Fruit fly (Drosophila melanogaster) whole organism, embryonic: Measurements from ENCODE around the gene CG8420.
A peak's percentile ranks its signal among the peaks of the same experiment; 100 is the strongest.
"Not testable (repeated sequence)": the region's sequence is repeated elsewhere in the genome, so short reads cannot be mapped to it uniquely, and the experiment has no call there.

Source experiments
- CG10543 ChIP-seq: fragments of 200-800 bp; sonication (Bioruptor generic); optimal IDR thresholded peaks from 3 replicates; lab custom pipeline; 2017; ENCODE audit warnings: missing biosample characterization, mild to moderate bottlenecking, missing genetic modification characterization, moderate library complexity
- CG13123 ChIP-seq: fragments of 200-800 bp; sonication (Bioruptor generic); optimal IDR thresholded peaks from 2 replicates; lab custom pipeline; 2016; ENCODE audit warnings: missing biosample characterization, missing genetic modification characterization
- CG17361 ChIP-seq: fragments of 200-800 bp; sonication (Bioruptor generic); IDR thresholded peaks from 3 replicates; pipeline ENCODE4 v1.3.6; 2022; ENCODE audit warnings: missing biosample characterization, missing genetic modification characterization
- CG17385 ChIP-seq: fragments of 200-800 bp; sonication (Bioruptor generic); optimal IDR thresholded peaks from 3 replicates; lab custom pipeline; 2018; ENCODE audit warnings: missing biosample characterization, mild to moderate bottlenecking, missing genetic modification characterization
- CG1832 ChIP-seq: fragments of 200-800 bp; sonication (Bioruptor generic); optimal IDR thresholded peaks from 2 replicates; lab custom pipeline; 2017; ENCODE audit warnings: missing biosample characterization, mild to moderate bottlenecking, missing genetic modification characterization, inconsistent platforms
- CG3065 ChIP-seq: fragments of 200-800 bp; sonication (Bioruptor generic); optimal IDR thresholded peaks from 2 replicates; lab custom pipeline; 2016; ENCODE audit warnings: missing biosample characterization, missing genetic modification characterization
- CG3281 ChIP-seq: fragments of 200-800 bp; sonication (Bioruptor generic); optimal IDR thresholded peaks from 3 replicates; lab custom pipeline; 2017; ENCODE audit warnings: missing biosample characterization, mild to moderate bottlenecking, missing genetic modification characterization
- CG4360 ChIP-seq: fragments of 200-800 bp; sonication (Bioruptor generic); IDR thresholded peaks from 2 replicates; pipeline ENCODE4 v1.3.6; 2022; ENCODE audit warnings: missing biosample characterization, missing genetic modification characterization
- CG8478 ChIP-seq: fragments of >200 bp; optimal IDR thresholded peaks from 2 replicates; lab custom pipeline; 2018
- CTCF ChIP-seq: fragments of 200-800 bp; sonication (Bioruptor generic); optimal IDR thresholded peaks from 2 replicates; lab custom pipeline; 2017; ENCODE audit warnings: missing biosample characterization, mild to moderate bottlenecking, missing genetic modification characterization, moderate library complexity
- D19A ChIP-seq: fragments of 200-800 bp; optimal IDR thresholded peaks from 3 replicates; lab custom pipeline; 2019; ENCODE audit warnings: missing biosample characterization, mild to moderate bottlenecking, missing genetic modification characterization, moderate library complexity
- Deaf1 ChIP-seq: fragments of 200-800 bp; optimal IDR thresholded peaks from 3 replicates; lab custom pipeline; 2019; ENCODE audit warnings: missing biosample characterization, mild to moderate bottlenecking, missing genetic modification characterization, moderate library complexity
- Drgx ChIP-seq: fragments of 200-800 bp; sonication (Bioruptor generic); IDR thresholded peaks from 2 replicates; pipeline ENCODE4 v1.3.6; 2022; ENCODE audit warnings: missing biosample characterization, missing genetic modification characterization
- Elba2 ChIP-seq: fragments of 200-800 bp; sonication (Bioruptor generic); optimal IDR thresholded peaks from 3 replicates; lab custom pipeline; 2016; ENCODE audit warnings: missing biosample characterization, missing genetic modification characterization
- HmgD ChIP-seq: fragments of 200-800 bp; sonication (Bioruptor generic); optimal IDR thresholded peaks from 3 replicates; lab custom pipeline; 2016; ENCODE audit warnings: missing biosample characterization, missing genetic modification characterization
- Med ChIP-seq: fragments of 200-800 bp; sonication (Bioruptor generic); peaks from one replicate; lab custom pipeline; 2016; ENCODE audit warnings: missing biosample characterization, missing genetic modification characterization, mild to moderate bottlenecking, inconsistent platforms, moderate library complexity
- Ssrp ChIP-seq: fragments of 200-800 bp; sonication (Bioruptor generic); optimal IDR thresholded peaks from 2 replicates; lab custom pipeline; 2018; ENCODE audit warnings: missing biosample characterization, mild to moderate bottlenecking, missing genetic modification characterization, moderate library complexity
- Trl ChIP-seq, 3 experiments: fragments of >200 bp in 2 of 3; fragments of 200-800 bp in 1 of 3; sonication (Bioruptor generic) in 1 of 3; optimal IDR thresholded peaks; 2 replicates in 1 of 3; 3 replicates in 2 of 3; lab custom pipeline; 2016 to 2017; ENCODE audit warnings: missing biosample characterization in 1 of 3, missing genetic modification characterization in 1 of 3
- abd-A ChIP-seq: fragments of 200-800 bp; sonication (Bioruptor generic); optimal IDR thresholded peaks from 3 replicates; lab custom pipeline; 2019; ENCODE audit warnings: missing biosample characterization, mild to moderate bottlenecking, missing genetic modification characterization, moderate library complexity
- bigmax ChIP-seq: fragments of 200-800 bp; sonication (Bioruptor generic); optimal IDR thresholded peaks from 2 replicates; lab custom pipeline; 2018; ENCODE audit warnings: missing biosample characterization, mild to moderate bottlenecking, missing genetic modification characterization
- cg ChIP-seq: fragments of 200-800 bp; sonication (Bioruptor generic); optimal IDR thresholded peaks from 3 replicates; lab custom pipeline; 2019; ENCODE audit warnings: missing biosample characterization, mild to moderate bottlenecking, missing genetic modification characterization, moderate library complexity
- chinmo ChIP-seq: fragments of 200-800 bp; sonication (Bioruptor generic); IDR thresholded peaks from 4 replicates; pipeline ENCODE4 v1.3.6; 2022; ENCODE audit warnings: missing biosample characterization, missing genetic modification characterization; ENCODE audit not compliant: partially characterized antibody
- crol ChIP-seq: fragments of 200-800 bp; sonication (Bioruptor generic); IDR thresholded peaks from 2 replicates; pipeline ENCODE4 v1.3.6; 2022; ENCODE audit warnings: missing biosample characterization, missing genetic modification characterization
- hkb ChIP-seq, 2 experiments: fragments of 200-800 bp in 1 of 2; fragments of >200 bp in 1 of 2; sonication (Bioruptor generic) in 1 of 2; IDR thresholded peaks in 1 of 2; optimal IDR thresholded peaks in 1 of 2; 2 replicates each; pipeline versions ENCODE4 v1.3.6 to Lab custom; 2017 to 2022; ENCODE audit warnings: missing biosample characterization in 1 of 2, missing genetic modification characterization in 1 of 2
- insv ChIP-seq, 2 experiments: fragments of 200-800 bp; sonication (Bioruptor generic); optimal IDR thresholded peaks; 3 replicates each; lab custom pipeline; 2016 to 2018; ENCODE audit warnings: missing biosample characterization in 2 of 2, missing genetic modification characterization in 2 of 2
- onecut ChIP-seq: fragments of 200-800 bp; sonication (Bioruptor generic); IDR thresholded peaks from 2 replicates; pipeline ENCODE4 v1.3.6; 2022; ENCODE audit warnings: missing biosample characterization, missing genetic modification characterization
- pan ChIP-seq, 4 experiments: fragments of >200 bp in 3 of 4; fragments of 200-800 bp in 1 of 4; sonication (Bioruptor generic) in 1 of 4; optimal IDR thresholded peaks in 3 of 4; IDR thresholded peaks in 1 of 4; 2 replicates each; pipeline versions ENCODE4 v1.3.6 to Lab custom; 2017 to 2022; ENCODE audit warnings: missing biosample characterization in 2 of 4, missing genetic modification characterization in 2 of 4, mixed read lengths in 1 of 4
- phol ChIP-seq: fragments of 200-800 bp; sonication (Bioruptor generic); optimal IDR thresholded peaks from 3 replicates; lab custom pipeline; 2018; ENCODE audit warnings: missing biosample characterization, mild to moderate bottlenecking, missing genetic modification characterization, moderate library complexity
- rib ChIP-seq: fragments of 200-800 bp; sonication (Bioruptor generic); IDR thresholded peaks from 2 replicates; pipeline ENCODE4 v1.3.6; 2022; ENCODE audit warnings: missing biosample characterization, missing genetic modification characterization
- scrt ChIP-seq: fragments of 200-800 bp; sonication (Bioruptor generic); optimal IDR thresholded peaks from 2 replicates; lab custom pipeline; 2018; ENCODE audit warnings: missing biosample characterization, mild to moderate bottlenecking, missing genetic modification characterization, moderate library complexity
- sd ChIP-seq: fragments of 200-800 bp; sonication (Bioruptor generic); optimal IDR thresholded peaks from 3 replicates; lab custom pipeline; 2018; ENCODE audit warnings: missing biosample characterization, mild to moderate bottlenecking, missing genetic modification characterization, moderate library complexity
- sens ChIP-seq: fragments of 200-800 bp; sonication (Bioruptor generic); peaks from one replicate; lab custom pipeline; 2016; ENCODE audit warnings: missing biosample characterization, missing genetic modification characterization
- tin ChIP-seq: fragments of 200-800 bp; sonication (Bioruptor generic); optimal IDR thresholded peaks from 3 replicates; lab custom pipeline; 2016; ENCODE audit warnings: missing biosample characterization, missing genetic modification characterization
- tll ChIP-seq, 2 experiments: fragments of 200-800 bp in 1 of 2; fragments of >200 bp in 1 of 2; sonication (Bioruptor generic) in 1 of 2; optimal IDR thresholded peaks; 2 replicates each; lab custom pipeline; 2017 to 2019; ENCODE audit warnings: missing biosample characterization in 2 of 2, missing genetic modification characterization in 2 of 2, mild to moderate bottlenecking in 1 of 2, moderate library complexity in 1 of 2
- tup ChIP-seq: fragments of 200-800 bp; sonication (Bioruptor generic); optimal IDR thresholded peaks from 2 replicates; lab custom pipeline; 2016; ENCODE audit warnings: missing biosample characterization, mild to moderate bottlenecking, missing genetic modification characterization, moderate library complexity
- vvl ChIP-seq: fragments of 200-800 bp; sonication (Bioruptor generic); IDR thresholded peaks from 2 replicates; pipeline ENCODE4 v1.3.6; 2022; ENCODE audit warnings: missing biosample characterization, missing genetic modification characterization
- yki ChIP-seq: fragments of >200 bp; optimal IDR thresholded peaks from 3 replicates; lab custom pipeline; 2018

CG8420 gene

dm6 chr3R:9234756-9235255, 11.6 kb upstream of the CG8420 start (continued):
- TF ChIP-seq sd (tag; lab: Kevin White, UChicago) (peak; percentile 66), tin (GFP tag; lab: Kevin White, UChicago) (no peak), hkb (optimal IDR thresholded peaks at IDR 0.05; lab: Kevin White, UChicago) (no peak), hkb (GFP tag; IDR thresholded peaks at IDR 0.05; lab: Robert Waterston, UW) (0 out of 2 replicates have a peak, but pooled peaks have one; percentile 11), CG17361 (0 out of 3 replicates have a peak, but pooled peaks have one; percentile 8), Ssrp (tag; lab: Kevin White, UChicago) (no peak), abd-A (tag; lab: Kevin White, UChicago) (peak; percentile 78), phol (tag; lab: Kevin White, UChicago) (no peak), CG3065 (no peak), onecut (GFP tag; lab: Robert Waterston, UW) (no peak), CG8478 (no peak), tup (no peak)

dm6 chr3R:9235455-9236040, 10.9 kb upstream of the CG8420 start:
- TF ChIP-seq crol (GFP tag; lab: Robert Waterston, UW) (peak; percentile 72), D19A (tag; lab: Kevin White, UChicago) (peak; percentile 26), Drgx (0 out of 2 replicates have a peak, but pooled peaks have one; percentile 30), Deaf1 (tag; lab: Kevin White, UChicago) (peak; percentile 32), rib (GFP tag; lab: Robert Waterston, UW) (peak; percentile 44; the same call in 1 of the 2 replicates), CG10543 (GFP tag; lab: Kevin White, UChicago) (peak; percentile 11), CTCF (GFP tag; lab: Kevin White, UChicago) (peak; percentile 77), Med (GFP tag; lab: Kevin White, UChicago) (peak; percentile 65), vvl (GFP tag; lab: Robert Waterston, UW) (peak; percentile 14; the same call in 1 of the 2 replicates), abd-A (tag; lab: Kevin White, UChicago) (peak; percentile 26), chinmo (GFP tag; lab: Robert Waterston, UW) (0 out of 4 replicates have a peak, but pooled peaks have one; percentile 62), scrt (GFP tag; lab: Kevin White, UChicago) (peak; percentile 1), CG4360 (GFP tag; lab: Robert Waterston, UW) (peak; percentile 53; the same call in 1 of the 2 replicates), bigmax (peak; percentile 83), sens (peak; percentile 68), sd (tag; lab: Kevin White, UChicago) (peak; percentile 63), pan (GFP tag; optimal IDR thresholded peaks at IDR 0.05 in 1 of 2, IDR thresholded peaks at IDR 0.05 in 1 of 2) (peak in 1 of 2 experiments; percentile 20)
- not testable (repeated sequence) for TF ChIP-seq pan (optimal IDR thresholded peaks at IDR 0.05; lab: Kevin White, UChicago)
- TF ChIP-seq, all 482 proteins: peak for 17; not testable (repeated sequence) for 465

dm6 chr3R:9236070-9236492, 10.4 kb upstream of the CG8420 start:
- TF ChIP-seq CG3281 (no peak), CG17385 (peak; percentile 88), Deaf1 (tag; lab: Kevin White, UChicago) (peak; percentile 36), Med (GFP tag; lab: Kevin White, UChicago) (peak; percentile 72), cg (GFP tag; lab: Kevin White, UChicago) (peak; percentile 72), CG13123 (GFP tag; lab: Kevin White, UChicago) (no peak), Trl (optimal IDR thresholded peaks at IDR 0.05; lab: Kevin White, UChicago) (peak; percentile 29 to 84), Trl (GFP tag; optimal IDR thresholded peaks at IDR 0.05; lab: Kevin White, UChicago) (no peak), insv (GFP tag; optimal IDR thresholded peaks at IDR 0.05; lab: Kevin White, UChicago) (peak in 1 of 2 experiments; percentile 77), onecut (GFP tag; lab: Robert Waterston, UW) (0 out of 2 replicates have a peak, but pooled peaks have one; percentile 2), phol (tag; lab: Kevin White, UChicago) (peak; percentile 3), Elba2 (GFP tag; lab: Kevin White, UChicago) (peak; percentile 71), crol (GFP tag; lab: Robert Waterston, UW) (peak; percentile 98), bigmax (peak; percentile 52), HmgD (GFP tag; lab: Kevin White, UChicago) (no peak), yki (lab: Kevin White, UChicago) (peak; percentile 15), tll (GFP tag; optimal IDR thresholded peaks at IDR 0.05; lab: Kevin White, UChicago) (no peak), CG1832 (peak; percentile 36)
